Fruit fly (Drosophila melanogaster): ENCODE data around the gene Hmbs.

Gene Hmbs

dm6 chr3L:1323136-1323535 lies 11.6 kb upstream of the Hmbs start (continued):
- TF ChIP-seq N (GFP tag; optimal IDR thresholded peaks at IDR 0.05) (no peak), jim (GFP tag; optimal IDR thresholded peaks at IDR 0.05) (no peak), Hnf4 (GFP tag; optimal IDR thresholded peaks at IDR 0.05) (no peak), Jra (GFP tag; optimal IDR thresholded peaks at IDR 0.05) (no peak)

dm6 chr3L:1324818-1325625 lies 9.7 kb upstream of the Hmbs start:
- TF ChIP-seq Sp1 (GFP tag; optimal IDR thresholded peaks at IDR 0.05) (peak; percentile 29), CrebA (GFP tag; optimal IDR thresholded peaks at IDR 0.05; ENCODE audit: borderline replicate concordance) (no peak), dl (GFP tag; optimal IDR thresholded peaks at IDR 0.05; ENCODE audit: insufficient read depth in 1 of 2, partially characterized antibody in 2 of 2) (peak; percentile 18 to 52), br (GFP tag; optimal IDR thresholded peaks at IDR 0.05) (peak; percentile 26), Myc (optimal IDR thresholded peaks at IDR 0.05) (no peak), rgr (GFP tag; optimal IDR thresholded peaks at IDR 0.05) (no peak), Rel (GFP tag; optimal IDR thresholded peaks at IDR 0.05) (peak; percentile 17), Rel (tag; optimal IDR thresholded peaks at IDR 0.05) (no peak)

DNA sequence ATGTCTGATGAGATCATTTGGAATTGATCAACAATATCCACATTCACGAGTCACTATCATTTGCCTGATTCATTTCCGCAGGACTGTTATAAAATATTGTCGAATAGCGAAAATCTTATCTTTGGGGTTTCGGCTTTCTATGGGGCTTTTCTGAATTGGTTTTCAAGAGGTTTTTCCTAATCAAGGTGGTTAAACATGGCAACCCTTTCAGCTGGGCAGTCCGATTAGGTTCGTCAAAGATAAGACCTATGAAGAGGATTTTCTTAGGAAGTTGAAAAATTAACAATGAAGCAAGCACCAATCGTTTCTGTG lies 9.1 kb upstream of the Hmbs start:
- no peak for TF ChIP-seq Rel (GFP tag; optimal IDR thresholded peaks at IDR 0.05)
- peak; percentile 73 for TF ChIP-seq Rel (tag; optimal IDR thresholded peaks at IDR 0.05)
- TF ChIP-seq Mio (GFP tag; optimal IDR thresholded peaks at IDR 0.05), result no peak

dm6 chr3L:1329724-1330123 lies 5.0 kb upstream of the Hmbs start, which contains the start of gene ND-ACP:
ND-ACP (plus strand) TSS chr3L:1329949.
- TF ChIP-seq dsf (GFP tag; optimal IDR thresholded peaks at IDR 0.05; ENCODE audit: borderline replicate concordance), result no peak
- no peak for TF ChIP-seq rgr (GFP tag; optimal IDR thresholded peaks at IDR 0.05)
- no peak for TF ChIP-seq usp (GFP tag; optimal IDR thresholded peaks at IDR 0.05)
- TF ChIP-seq Abd-B (GFP tag; optimal IDR thresholded peaks at IDR 0.05), result no peak
- no peak for TF ChIP-seq pan (optimal IDR thresholded peaks at IDR 0.05)
- no peak for TF ChIP-seq ey (GFP tag; optimal IDR thresholded peaks at IDR 0.05)
- TF ChIP-seq Jra (GFP tag; optimal IDR thresholded peaks at IDR 0.05), result no peak

dm6 chr3L:1330420-1330819 lies 4.3 kb upstream of the Hmbs start:
- TF ChIP-seq ey (GFP tag; optimal IDR thresholded peaks at IDR 0.05), result peak; percentile 23
- no peak for TF ChIP-seq CG9705 (GFP tag; optimal IDR thresholded peaks at IDR 0.05)
- TF ChIP-seq Sp1 (GFP tag; optimal IDR thresholded peaks at IDR 0.05), result no peak
- TF ChIP-seq Jra (GFP tag; optimal IDR thresholded peaks at IDR 0.05), result no peak
- no peak for TF ChIP-seq dl (GFP tag; optimal IDR thresholded peaks at IDR 0.05; ENCODE audit: insufficient read depth in 1 of 2, partially characterized antibody in 2 of 2)
- TF ChIP-seq foxo (GFP tag; optimal IDR thresholded peaks at IDR 0.05), result peak in 1 of 2 experiments; percentile 31
- TF ChIP-seq Rel (GFP tag; optimal IDR thresholded peaks at IDR 0.05), result no peak
- no peak for TF ChIP-seq Rel (tag; optimal IDR thresholded peaks at IDR 0.05)
- TF ChIP-seq Abd-B (GFP tag; optimal IDR thresholded peaks at IDR 0.05), result no peak
- TF ChIP-seq N (GFP tag; optimal IDR thresholded peaks at IDR 0.05), result no peak

DNA sequence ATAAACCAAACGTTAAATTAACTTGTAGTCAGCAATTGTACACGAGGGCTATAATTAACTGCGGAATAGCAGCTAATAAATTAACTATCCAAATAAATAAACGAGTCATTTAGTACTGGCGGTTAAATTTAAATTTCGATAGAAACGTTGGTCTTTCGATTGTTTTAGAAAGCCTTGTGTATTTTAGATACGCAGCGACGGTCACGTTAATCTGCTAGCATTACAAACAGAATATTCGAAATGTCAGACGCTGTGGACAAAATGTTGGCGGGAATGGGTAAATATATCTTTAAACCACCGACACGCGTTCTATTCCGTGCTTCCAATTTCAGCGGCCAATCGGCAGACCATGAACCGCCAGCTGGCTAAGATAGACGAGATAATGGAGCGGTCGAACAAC lies 3.1 kb upstream of the Hmbs start, which contains the start of gene msd1:
TSS of gene msd1 (plus strand) at position 203 of the 400 bp plus-strand sequence.
- TF ChIP-seq Hr78 (GFP tag; optimal IDR thresholded peaks at IDR 0.05) (no peak), ey (GFP tag; optimal IDR thresholded peaks at IDR 0.05) (no peak)

DNA sequence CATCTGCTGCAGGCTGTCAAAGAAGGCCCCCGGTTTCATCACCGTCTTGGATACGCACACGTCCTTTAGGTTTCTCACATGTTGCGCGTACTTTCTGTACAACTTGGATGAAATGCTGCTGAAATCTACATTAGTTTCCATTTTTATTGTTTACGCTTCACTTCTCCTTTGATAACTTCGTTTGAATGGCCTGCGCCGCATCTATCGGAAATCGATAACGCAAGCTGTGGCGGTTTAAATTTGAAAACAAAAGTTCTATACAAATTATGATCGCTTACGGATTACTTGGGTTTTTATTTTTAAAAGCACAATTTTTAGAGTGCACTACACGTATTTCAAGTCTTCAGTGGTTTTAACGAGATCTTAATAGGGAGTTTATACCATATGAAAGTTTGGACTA lies 1.7 kb upstream of the Hmbs start, which contains the start of gene msd5:
TSS of gene msd5 (minus strand) at position 174 of the 400 bp plus-strand sequence.
- TF ChIP-seq dl (GFP tag; optimal IDR thresholded peaks at IDR 0.05; ENCODE audit: insufficient read depth in 1 of 2, partially characterized antibody in 2 of 2), result no peak
- no peak for TF ChIP-seq sv (GFP tag; optimal IDR thresholded peaks at IDR 0.05)
- no peak for TF ChIP-seq foxo (GFP tag; optimal IDR thresholded peaks at IDR 0.05)
- TF ChIP-seq CG32264 (GFP tag; optimal IDR thresholded peaks at IDR 0.05), result no peak
- TF ChIP-seq woc (GFP tag; optimal IDR thresholded peaks at IDR 0.05), result no peak
- TF ChIP-seq rgr (GFP tag; optimal IDR thresholded peaks at IDR 0.05), result no peak
- no peak for TF ChIP-seq Myc (optimal IDR thresholded peaks at IDR 0.05)
- TF ChIP-seq tai (GFP tag; optimal IDR thresholded peaks at IDR 0.05), result no peak
- no peak for TF ChIP-seq Dif (GFP tag; optimal IDR thresholded peaks at IDR 0.05; ENCODE audit: partially characterized antibody)
- TF ChIP-seq Hr78 (GFP tag; optimal IDR thresholded peaks at IDR 0.05), result no peak
- no peak for TF ChIP-seq jim (GFP tag; optimal IDR thresholded peaks at IDR 0.05)
- no peak for TF ChIP-seq dmrt93B (GFP tag; optimal IDR thresholded peaks at IDR 0.05)
- TF ChIP-seq h (GFP tag; optimal IDR thresholded peaks at IDR 0.05), result no peak
- TF ChIP-seq Abd-B (GFP tag; optimal IDR thresholded peaks at IDR 0.05), result no peak
- TF ChIP-seq CrebA (GFP tag; optimal IDR thresholded peaks at IDR 0.05; ENCODE audit: borderline replicate concordance), result no peak

All from whole organism, wandering third instar larva.